Fruit fly (Drosophila melanogaster) whole organism, adult: ENCODE measurements around the gene isoQC.

Experiments used
- CG11617 ChIP-seq: fragments of 200-800 bp; sonication (Bioruptor generic); optimal IDR thresholded peaks from 2 replicates; lab custom pipeline; 2017; ENCODE audit warnings: mild to moderate bottlenecking, missing biosample characterization, missing genetic modification reagents, missing genetic modification characterization
- CG12768 ChIP-seq: fragments of 200-800 bp; sonication (Bioruptor generic); optimal IDR thresholded peaks from 2 replicates; lab custom pipeline; 2017; ENCODE audit warnings: missing biosample characterization, missing genetic modification characterization, mild to moderate bottlenecking, moderate library complexity, missing genetic modification reagents
- CG14711 ChIP-seq: fragments of 200-800 bp; sonication (Bioruptor generic); optimal IDR thresholded peaks from 2 replicates; lab custom pipeline; 2018; ENCODE audit warnings: missing biosample characterization, mild to moderate bottlenecking, missing genetic modification characterization, moderate library complexity
- CG1620 ChIP-seq: fragments of 200-800 bp; sonication (Bioruptor generic); optimal IDR thresholded peaks from 2 replicates; lab custom pipeline; 2016; ENCODE audit warnings: missing biosample characterization, missing genetic modification characterization
- CG33017 ChIP-seq: fragments of 200-800 bp; sonication (Bioruptor generic); optimal IDR thresholded peaks from 2 replicates; lab custom pipeline; 2018; ENCODE audit warnings: missing biosample characterization, mild to moderate bottlenecking, missing genetic modification characterization, moderate library complexity
- CG5204 ChIP-seq: fragments of 200-800 bp; sonication (Bioruptor generic); optimal IDR thresholded peaks from 2 replicates; lab custom pipeline; 2016; ENCODE audit warnings: missing biosample characterization, missing genetic modification characterization
- CG7045 ChIP-seq: fragments of 200-800 bp; sonication (Bioruptor generic); optimal IDR thresholded peaks from 2 replicates; lab custom pipeline; 2017; ENCODE audit warnings: missing biosample characterization, mild to moderate bottlenecking, missing genetic modification characterization
- CG7101 ChIP-seq: fragments of 200-800 bp; sonication (Bioruptor generic); optimal IDR thresholded peaks from 2 replicates; lab custom pipeline; 2018; ENCODE audit warnings: missing biosample characterization, mild to moderate bottlenecking, missing genetic modification characterization, moderate library complexity
- Clk ChIP-seq: fragments of 200-800 bp; sonication (Bioruptor generic); optimal IDR thresholded peaks from 2 replicates; lab custom pipeline; 2017; ENCODE audit warnings: missing biosample characterization, missing genetic modification characterization
- Crg-1 ChIP-seq: fragments of 200-800 bp; sonication (Bioruptor generic); optimal IDR thresholded peaks from 2 replicates; lab custom pipeline; 2016; ENCODE audit warnings: missing biosample characterization, missing genetic modification characterization
- Hr96 ChIP-seq: fragments of 200-800 bp; sonication (Bioruptor generic); optimal IDR thresholded peaks from 2 replicates; lab custom pipeline; 2016; ENCODE audit warnings: missing biosample characterization, missing genetic modification characterization
- Mnt ChIP-seq: fragments of 200-800 bp; sonication (Bioruptor generic); optimal IDR thresholded peaks from 2 replicates; lab custom pipeline; 2016; ENCODE audit warnings: missing biosample characterization, mild to moderate bottlenecking, missing genetic modification characterization
- bab1 ChIP-seq: fragments of 200-800 bp; sonication (Bioruptor generic); optimal IDR thresholded peaks from 3 replicates; lab custom pipeline; 2019; ENCODE audit warnings: missing biosample characterization, mild to moderate bottlenecking, missing genetic modification characterization, moderate library complexity
- cic ChIP-seq: fragments of 200-800 bp; sonication (Bioruptor generic); optimal IDR thresholded peaks from 2 replicates; lab custom pipeline; 2017; ENCODE audit warnings: missing biosample characterization, mild to moderate bottlenecking, missing genetic modification characterization, moderate library complexity
- cnc ChIP-seq, 2 experiments: fragments of >200 bp; optimal IDR thresholded peaks; 2 replicates each; lab custom pipeline; 2017
- kay ChIP-seq: fragments of 200-800 bp; sonication (Bioruptor generic); peaks from one replicate; lab custom pipeline; 2016; ENCODE audit warnings: missing biosample characterization, missing genetic modification characterization, borderline replicate concordance
- ovo ChIP-seq: fragments of 200-800 bp; sonication (Bioruptor generic); optimal IDR thresholded peaks from 2 replicates; lab custom pipeline; 2016; ENCODE audit warnings: missing biosample characterization, missing genetic modification characterization
- pad ChIP-seq: fragments of 200-800 bp; sonication (Bioruptor generic); optimal IDR thresholded peaks from 3 replicates; lab custom pipeline; 2017; ENCODE audit warnings: missing biosample characterization, missing genetic modification characterization, mild to moderate bottlenecking, moderate library complexity, missing genetic modification reagents
- tj ChIP-seq: fragments of 200-800 bp; sonication (Bioruptor generic); optimal IDR thresholded peaks from 3 replicates; lab custom pipeline; 2017; ENCODE audit warnings: missing biosample characterization, mild to moderate bottlenecking, missing genetic modification characterization, moderate library complexity
- toe ChIP-seq: fragments of 200-800 bp; sonication (Bioruptor generic); optimal IDR thresholded peaks from 2 replicates; lab custom pipeline; 2016; ENCODE audit warnings: missing biosample characterization, missing genetic modification characterization

Gene isoQC

DNA sequence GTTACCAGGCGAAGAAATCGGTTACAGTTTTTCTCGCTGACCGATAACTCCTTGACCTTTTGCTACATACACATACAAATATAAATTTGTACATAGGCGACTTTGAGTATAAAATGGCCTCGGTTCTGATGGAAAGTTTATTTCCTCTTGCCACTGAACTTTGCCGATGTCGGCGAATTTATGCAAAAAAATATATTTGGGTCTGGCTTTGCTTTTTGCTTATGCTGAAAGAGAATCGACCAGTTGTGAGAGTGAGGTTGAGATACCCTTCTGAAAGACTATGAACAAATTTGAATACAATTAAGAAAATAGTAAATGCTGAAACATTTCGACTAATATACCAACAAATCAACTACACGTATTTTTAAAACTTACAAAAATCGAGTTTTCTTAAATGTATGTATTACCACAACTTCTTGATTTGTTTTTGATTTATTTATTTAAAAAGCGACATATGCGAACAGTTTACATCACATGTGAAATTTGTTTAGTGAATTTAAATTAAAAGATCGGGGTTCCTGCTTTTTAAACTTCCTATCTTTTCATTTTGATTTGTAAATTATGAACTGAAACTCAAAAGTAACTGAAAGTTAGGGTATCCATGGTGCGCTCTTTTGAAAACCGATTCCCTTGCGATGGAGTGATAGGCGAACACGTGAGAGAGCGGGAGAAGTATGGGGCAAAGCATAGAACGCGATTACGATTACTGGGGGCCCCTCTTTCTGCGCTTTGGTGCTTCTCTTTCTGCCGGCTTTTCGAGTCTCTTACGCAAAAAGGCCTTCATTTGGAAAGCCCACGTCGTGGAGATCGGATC, 35.1 kb downstream of the isoQC start:
- TF ChIP-seq Crg-1 (GFP tag; lab: Kevin White, UChicago) (peak; percentile 32), CG1620 (GFP tag; lab: Kevin White, UChicago) (peak; percentile 38), pad (GFP tag; lab: Kevin White, UChicago) (peak; percentile 75), cic (peak; percentile 51), CG5204 (GFP tag; lab: Kevin White, UChicago) (peak; percentile 79), CG7045 (GFP tag; lab: Kevin White, UChicago) (peak; percentile 74), bab1 (GFP tag; lab: Kevin White, UChicago) (peak; percentile 84), CG12768 (peak; percentile 50), cnc (optimal IDR thresholded peaks at IDR 0.05; lab: Kevin White, UChicago) (no peak), Hr96 (GFP tag; lab: Kevin White, UChicago) (peak; percentile 67), Clk (GFP tag; lab: Kevin White, UChicago) (peak; percentile 49), kay (GFP tag; lab: Kevin White, UChicago) (no peak), CG14711 (tag; lab: Kevin White, UChicago) (peak; percentile 57), Mnt (GFP tag; lab: Kevin White, UChicago) (peak; percentile 65), CG33017 (peak; percentile 69), ovo (GFP tag; lab: Kevin White, UChicago) (no peak), CG7101 (tag; lab: Kevin White, UChicago) (peak; percentile 70), toe (GFP tag; lab: Kevin White, UChicago) (peak; percentile 45), tj (GFP tag; lab: Kevin White, UChicago) (peak; percentile 93), CG11617 (GFP tag; lab: Kevin White, UChicago) (peak; percentile 90)

DNA sequence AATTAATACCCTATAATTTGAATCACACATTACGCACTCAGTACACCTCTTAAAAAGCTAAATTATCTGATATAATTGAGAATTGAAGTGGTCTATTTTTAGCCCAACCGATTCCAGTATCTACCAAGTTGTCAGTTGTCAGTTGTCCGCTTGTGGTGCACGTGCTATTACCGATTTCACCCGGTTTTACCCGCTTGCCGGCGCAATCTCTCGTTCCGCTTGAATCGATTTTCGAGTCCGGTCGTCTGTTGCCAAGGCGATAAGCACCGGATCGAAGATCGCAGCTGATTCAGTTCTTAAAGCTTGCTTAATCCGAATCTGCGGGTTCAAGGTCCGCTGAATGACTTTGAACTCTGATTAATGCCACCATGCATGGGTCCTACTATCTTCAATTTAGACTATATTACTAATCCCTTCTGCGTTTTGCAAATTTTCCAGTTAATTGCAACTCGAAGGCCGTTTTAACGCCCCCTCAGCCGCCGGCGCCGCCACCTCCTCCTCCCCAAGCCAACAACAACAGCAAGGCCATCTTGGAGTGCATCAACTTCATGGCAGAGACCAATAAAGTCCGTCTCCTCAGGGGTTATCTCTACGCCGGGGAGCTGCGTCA, 37.3 kb downstream of the isoQC start:
- TF ChIP-seq Mnt (GFP tag; lab: Kevin White, UChicago) (peak; percentile 10), kay (GFP tag; lab: Kevin White, UChicago) (peak; percentile 79), Hr96 (GFP tag; lab: Kevin White, UChicago) (no peak)

DNA sequence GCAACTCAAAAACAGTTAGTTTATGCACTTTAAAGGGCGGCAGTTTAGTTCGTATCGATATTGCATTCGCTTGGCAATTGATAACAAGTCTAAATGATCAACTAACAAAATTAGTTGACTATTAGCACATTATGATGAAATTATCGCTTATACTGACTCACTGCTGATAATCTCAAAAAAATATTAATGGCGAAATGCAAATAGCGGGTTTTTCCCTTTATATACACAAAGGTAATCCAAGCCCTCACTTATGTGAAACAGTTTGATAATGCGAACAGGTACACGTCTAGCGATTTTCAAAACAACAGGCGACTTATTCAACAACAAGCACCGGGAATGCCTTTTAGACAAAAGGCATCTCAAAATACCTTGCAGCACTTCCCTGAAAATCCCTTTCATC, 39.8 kb downstream of the isoQC start:
- no peak for TF ChIP-seq Clk (GFP tag; lab: Kevin White, UChicago)
- TF ChIP-seq CG7101 (tag; lab: Kevin White, UChicago) = no peak
- TF ChIP-seq Hr96 (GFP tag; lab: Kevin White, UChicago) = no peak
- TF ChIP-seq pad (GFP tag; lab: Kevin White, UChicago) = no peak
- TF ChIP-seq Crg-1 (GFP tag; lab: Kevin White, UChicago) = no peak
- no peak for TF ChIP-seq toe (GFP tag; lab: Kevin White, UChicago)
- no peak for TF ChIP-seq bab1 (GFP tag; lab: Kevin White, UChicago)
- no peak for TF ChIP-seq CG12768
- peak; percentile 90 for TF ChIP-seq kay (GFP tag; lab: Kevin White, UChicago)
- no peak for TF ChIP-seq cnc (optimal IDR thresholded peaks at IDR 0.05; lab: Kevin White, UChicago)
- peak; percentile 24 for TF ChIP-seq cic
- TF ChIP-seq ovo (GFP tag; lab: Kevin White, UChicago) = no peak
- no peak for TF ChIP-seq CG14711 (tag; lab: Kevin White, UChicago)

DNA sequence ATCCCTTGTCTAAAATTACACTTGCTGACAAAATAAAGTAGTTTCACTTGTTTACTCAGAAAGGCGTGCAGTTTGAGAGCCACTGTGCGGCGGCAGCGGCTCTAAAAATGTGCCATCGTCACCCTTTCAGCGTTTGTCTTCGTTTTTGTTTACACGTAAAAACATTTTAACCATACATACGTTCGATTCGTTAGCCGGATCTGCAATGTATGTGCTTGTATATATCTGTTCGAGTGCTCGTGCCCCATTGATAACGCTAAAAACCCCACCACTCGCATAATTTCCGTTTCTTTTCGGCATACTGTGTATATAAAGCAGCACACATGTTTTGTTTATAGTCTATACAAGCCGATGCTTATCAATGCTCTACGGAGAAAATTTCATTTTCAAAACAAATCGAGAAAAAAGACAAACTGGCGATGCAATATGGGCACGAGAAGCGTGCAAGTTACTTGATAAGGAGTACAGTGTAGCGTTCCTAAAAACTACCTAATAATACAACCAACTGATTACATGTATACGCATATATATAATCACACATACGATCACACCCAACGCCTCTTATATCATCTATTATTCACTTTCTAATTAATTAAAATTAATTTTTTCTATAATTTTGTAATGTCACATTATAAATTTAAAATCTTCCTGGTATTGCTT, 42.4 kb downstream of the isoQC start:
- TF ChIP-seq Mnt (GFP tag; lab: Kevin White, UChicago) (peak; percentile 70), CG7045 (GFP tag; lab: Kevin White, UChicago) (peak; percentile 63), CG7101 (tag; lab: Kevin White, UChicago) (peak; percentile 88), bab1 (GFP tag; lab: Kevin White, UChicago) (peak; percentile 34), tj (GFP tag; lab: Kevin White, UChicago) (no peak), pad (GFP tag; lab: Kevin White, UChicago) (peak; percentile 46), ovo (GFP tag; lab: Kevin White, UChicago) (peak; percentile 24), CG33017 (peak; percentile 88), Crg-1 (GFP tag; lab: Kevin White, UChicago) (no peak), kay (GFP tag; lab: Kevin White, UChicago) (peak; percentile 76), CG5204 (GFP tag; lab: Kevin White, UChicago) (no peak), CG11617 (GFP tag; lab: Kevin White, UChicago) (peak; percentile 76), Clk (GFP tag; lab: Kevin White, UChicago) (peak; percentile 26), CG14711 (tag; lab: Kevin White, UChicago) (peak; percentile 81), cic (peak; percentile 82), CG12768 (peak; percentile 53), cnc (optimal IDR thresholded peaks at IDR 0.05; lab: Kevin White, UChicago) (no peak), toe (GFP tag; lab: Kevin White, UChicago) (no peak), Hr96 (GFP tag; lab: Kevin White, UChicago) (no peak), CG1620 (GFP tag; lab: Kevin White, UChicago) (no peak)
